Fruit fly (Drosophila melanogaster) Kc167 (cell line): ENCODE data around the gene dsb.

ENCODE experiments used
- Myc ChIP-seq: fragments of >200 bp; optimal IDR thresholded peaks from 2 replicates; lab custom pipeline; 2017; ENCODE audit warnings: missing external identifiers
- Sin3A ChIP-seq: fragments of >200 bp; optimal IDR thresholded peaks from 2 replicates; lab custom pipeline; 2018; ENCODE audit warnings: missing external identifiers
- h ChIP-seq: fragments of >200 bp; optimal IDR thresholded peaks from 3 replicates; lab custom pipeline; 2018; ENCODE audit warnings: missing external identifiers
- insv ChIP-seq: fragments of >200 bp; optimal IDR thresholded peaks from 3 replicates; lab custom pipeline; 2018; ENCODE audit warnings: missing external identifiers
- psq ChIP-seq: fragments of >200 bp; optimal IDR thresholded peaks from 2 replicates; lab custom pipeline; 2017; ENCODE audit warnings: missing external identifiers
- ttk ChIP-seq: sonication (Bioruptor generic); optimal IDR thresholded peaks from 2 replicates; lab custom pipeline; 2017; ENCODE audit warnings: missing external identifiers

Gene dsb

DNA sequence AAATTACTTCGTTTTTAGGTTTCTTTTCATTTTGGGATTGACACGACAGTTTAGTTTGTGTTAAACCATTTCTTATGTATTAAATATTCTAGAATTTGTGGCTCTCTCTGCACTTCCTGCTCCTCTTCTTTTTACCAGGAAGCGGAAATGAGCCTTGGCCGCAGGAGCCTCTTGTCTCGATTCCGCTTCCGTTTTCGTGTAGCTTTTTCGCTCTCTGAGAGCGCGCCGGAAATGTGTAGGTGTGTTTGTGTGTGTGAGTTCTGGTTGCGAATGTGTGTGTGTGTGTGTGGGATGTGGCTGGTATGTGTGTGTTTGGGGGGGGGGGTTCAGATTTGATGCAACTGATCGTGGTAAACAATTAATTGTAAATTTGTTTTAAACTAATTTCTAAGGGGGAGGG, 50.4 kb downstream of the dsb start:
- TF ChIP-seq h (lab: Kevin White, UChicago) (no peak), psq (lab: Kevin White, UChicago) (no peak), ttk (lab: Kevin White, UChicago) (no peak), insv (lab: Kevin White, UChicago) (no peak), Sin3A (lab: Kevin White, UChicago) (no peak), Myc (lab: Kevin White, UChicago) (no peak)

DNA sequence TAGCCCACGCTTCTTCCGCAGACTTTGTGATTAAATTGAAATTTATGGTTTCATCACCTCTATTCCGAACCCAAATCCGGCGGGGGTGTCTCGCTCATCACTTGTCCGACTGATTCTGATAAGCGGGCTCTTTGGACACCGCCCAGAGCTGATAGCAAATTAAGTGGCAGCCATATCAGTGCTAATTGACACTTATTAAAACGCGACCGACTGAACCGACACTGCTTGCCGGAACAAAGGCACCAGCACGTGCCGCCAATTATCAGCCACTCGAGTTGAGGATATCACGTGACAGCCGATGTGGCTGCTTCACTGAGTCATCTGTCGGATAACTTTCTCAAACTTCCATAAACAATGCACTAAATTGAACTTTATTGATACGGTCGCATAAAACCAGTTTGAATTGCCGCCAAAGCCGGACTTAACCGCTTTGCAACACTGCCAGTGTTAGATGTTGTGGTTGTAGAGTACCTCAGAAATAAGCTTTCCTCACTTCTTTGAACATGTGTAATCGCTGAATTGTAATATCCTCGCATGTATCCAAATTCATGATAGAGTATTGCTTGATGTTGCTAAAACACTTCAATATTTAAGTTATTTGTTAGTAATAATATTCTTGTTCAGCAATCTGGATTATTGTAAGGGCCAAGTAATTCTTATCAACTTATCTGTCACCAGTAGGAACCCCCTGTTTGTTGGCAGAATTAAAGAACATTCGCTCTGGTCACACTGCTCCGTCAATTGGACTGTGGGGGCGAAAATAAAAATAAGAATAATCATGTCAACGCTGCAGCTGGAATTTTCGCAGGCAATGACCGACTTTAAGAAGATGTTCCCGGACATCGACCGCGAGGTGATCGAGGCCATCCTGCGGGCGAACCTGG, 53.3 kb downstream of the dsb start, which contains the start of gene CG12024:
Gene CG12024 (plus strand): TSS at position 699 of the 884 bp plus-strand sequence.
- TF ChIP-seq ttk (lab: Kevin White, UChicago) = no peak
- TF ChIP-seq Sin3A (lab: Kevin White, UChicago) = no peak
- no peak for TF ChIP-seq psq (lab: Kevin White, UChicago)
- no peak for TF ChIP-seq Myc (lab: Kevin White, UChicago)
- no peak for TF ChIP-seq insv (lab: Kevin White, UChicago)
- TF ChIP-seq h (lab: Kevin White, UChicago) = no peak

DNA sequence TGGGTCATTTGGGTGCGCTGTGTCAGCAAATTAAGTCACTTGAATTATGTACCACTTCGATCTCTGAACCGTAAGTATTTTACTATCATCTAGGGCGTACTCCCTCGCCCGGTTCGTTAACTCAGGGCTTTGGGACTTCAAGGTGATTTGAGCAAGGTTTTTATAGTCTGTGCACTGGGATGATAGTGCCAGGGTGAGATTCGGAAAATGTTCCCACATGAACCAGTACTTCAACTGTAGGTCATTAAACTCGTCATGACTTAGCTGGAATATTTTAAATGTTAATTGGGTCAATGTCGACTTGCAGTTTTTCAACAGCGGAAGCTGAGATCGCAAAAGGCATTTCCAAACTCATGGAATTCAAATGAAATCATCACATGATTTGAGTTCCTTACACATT, 54.5 kb downstream of the dsb start, which contains the start of gene CNMa:
Gene CNMa (minus strand): TSS at position 101 of the 400 bp plus-strand sequence.
- no peak for TF ChIP-seq psq (lab: Kevin White, UChicago)
- no peak for TF ChIP-seq ttk (lab: Kevin White, UChicago)
- TF ChIP-seq Sin3A (lab: Kevin White, UChicago) = no peak
- TF ChIP-seq h (lab: Kevin White, UChicago) = no peak
- no peak for TF ChIP-seq Myc (lab: Kevin White, UChicago)
- TF ChIP-seq insv (lab: Kevin White, UChicago) = no peak

DNA sequence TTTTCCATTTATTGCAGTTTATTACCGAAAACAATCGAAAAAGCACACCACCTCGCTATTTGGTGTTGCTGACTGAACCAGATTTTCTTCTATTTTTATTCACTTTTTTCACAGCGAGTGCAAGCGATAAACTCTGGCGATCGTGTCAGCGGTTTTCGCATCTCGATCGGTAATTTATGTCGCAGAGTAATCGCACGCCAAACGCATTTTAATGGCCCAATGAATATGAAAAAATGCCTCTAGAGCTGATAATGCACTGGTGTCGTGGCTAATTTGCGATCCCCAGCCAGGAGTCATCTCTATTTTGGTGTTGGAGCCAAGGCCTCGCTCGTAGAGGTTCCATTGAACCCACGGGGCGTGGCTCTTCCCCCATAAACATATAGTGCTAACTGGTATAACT, 56.7 kb downstream of the dsb start:
- no peak for TF ChIP-seq Sin3A (lab: Kevin White, UChicago)

DNA sequence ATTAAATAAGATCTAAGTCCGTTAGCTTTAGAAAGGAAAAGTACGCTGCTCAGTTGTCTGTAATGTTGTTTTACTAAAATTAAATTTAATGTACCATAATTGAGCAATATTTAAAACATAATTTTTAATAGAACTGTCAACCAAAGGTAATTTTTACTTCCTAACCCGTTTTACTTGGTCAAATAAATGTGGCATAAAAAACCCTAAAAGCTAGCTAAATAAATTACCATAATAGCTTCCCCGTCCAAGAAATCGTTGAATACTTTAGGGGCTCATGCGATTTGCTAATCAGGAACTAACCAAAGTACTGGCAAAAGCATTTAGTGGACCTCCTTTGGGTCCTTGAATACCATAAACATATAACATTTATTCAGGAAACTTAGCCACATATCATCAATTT, 59.5 kb downstream of the dsb start:
- TF ChIP-seq insv (lab: Kevin White, UChicago) (no peak), Sin3A (lab: Kevin White, UChicago) (no peak), ttk (lab: Kevin White, UChicago) (no peak), psq (lab: Kevin White, UChicago) (no peak), Myc (lab: Kevin White, UChicago) (no peak), h (lab: Kevin White, UChicago) (no peak)

DNA sequence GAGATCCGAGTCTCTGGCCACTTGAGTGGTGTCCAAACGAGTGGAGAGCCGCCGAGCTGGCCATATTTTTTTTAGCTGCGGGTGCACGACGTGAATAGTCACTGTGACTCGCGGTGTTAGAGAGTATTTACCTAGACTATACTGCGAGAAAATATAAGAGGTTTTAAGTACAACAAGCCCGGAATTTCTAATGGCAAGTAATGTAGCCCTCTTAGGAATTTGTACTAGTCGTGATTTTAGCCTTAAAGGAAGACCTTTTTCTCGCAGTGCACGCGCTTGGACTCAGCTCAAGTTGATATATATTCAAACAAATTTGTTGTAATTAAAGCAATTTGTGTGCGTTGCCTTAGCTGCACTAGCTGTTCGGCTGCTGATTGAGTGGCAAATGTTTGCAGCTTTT, 65.4 kb downstream of the dsb start:
- no peak for TF ChIP-seq insv (lab: Kevin White, UChicago)
- TF ChIP-seq ttk (lab: Kevin White, UChicago) = no peak
- TF ChIP-seq h (lab: Kevin White, UChicago) = no peak
- TF ChIP-seq psq (lab: Kevin White, UChicago) = no peak
- TF ChIP-seq Sin3A (lab: Kevin White, UChicago) = no peak
- TF ChIP-seq Myc (lab: Kevin White, UChicago) = no peak
